Fruit fly (Drosophila melanogaster) S2 (cell line): ENCODE measurements around the gene fred.

Source experiments
- CG8478 ChIP-seq: fragments of >200 bp; optimal IDR thresholded peaks from 2 replicates; lab custom pipeline; 2018
- CTCF ChIP-seq, 2 experiments: fragments of >200 bp; optimal IDR thresholded peaks; 2 replicates each; lab custom pipeline; 2018

fred gene

dm6 chr2L:3872283-3872682, 119.2 kb downstream of the fred start, which contains the start of gene CG31957:
Gene CG31957 (minus strand): TSS chr2L:3872458.
- no peak for TF ChIP-seq CG8478 (lab: Kevin White, UChicago)
- peak; percentile 35 to 45 for TF ChIP-seq CTCF (optimal IDR thresholded peaks at IDR 0.05; lab: Kevin White, UChicago)

- no peak for TF ChIP-seq CTCF (optimal IDR thresholded peaks at IDR 0.05; lab: Kevin White, UChicago)
- TF ChIP-seq CG8478 (lab: Kevin White, UChicago): no peak
These were observed 123.9 kb downstream of the fred start, which contains the start of gene Cep97 for dm6 chr2L:3867474-3868082. Gene Cep97 (plus strand): TSS chr2L:3867697.

- no peak for TF ChIP-seq CG8478 (lab: Kevin White, UChicago)
- no peak for TF ChIP-seq CTCF (optimal IDR thresholded peaks at IDR 0.05; lab: Kevin White, UChicago)
These were observed 129.0 kb downstream of the fred start, which contains the start of gene TTLL4B for dm6 chr2L:3862437-3863041. Gene TTLL4B (plus strand): TSS chr2L:3862668.

dm6 chr2L:3861388-3861787, 130.1 kb downstream of the fred start:
- TF ChIP-seq CG8478 (lab: Kevin White, UChicago) (no peak), CTCF (optimal IDR thresholded peaks at IDR 0.05; lab: Kevin White, UChicago) (no peak)

dm6 chr2L:3858118-3858517, 133.4 kb downstream of the fred start:
- TF ChIP-seq CG8478 (lab: Kevin White, UChicago): no peak
- TF ChIP-seq CTCF (optimal IDR thresholded peaks at IDR 0.05; lab: Kevin White, UChicago): no peak

dm6 chr2L:3856372-3856771, 135.1 kb downstream of the fred start:
- TF ChIP-seq CG8478 (lab: Kevin White, UChicago): no peak
- TF ChIP-seq CTCF (optimal IDR thresholded peaks at IDR 0.05; lab: Kevin White, UChicago): no peak

- TF ChIP-seq CTCF (optimal IDR thresholded peaks at IDR 0.05; lab: Kevin White, UChicago): no peak
- TF ChIP-seq CG8478 (lab: Kevin White, UChicago): no peak
These were observed 135.9 kb downstream of the fred start for dm6 chr2L:3855528-3856189.

dm6 chr2L:3853507-3854030, 137.9 kb downstream of the fred start:
- TF ChIP-seq CTCF (optimal IDR thresholded peaks at IDR 0.05; lab: Kevin White, UChicago) (no peak), CG8478 (lab: Kevin White, UChicago) (no peak)
